Worm (Caenorhabditis elegans) whole organism, L4/young adult: Measurements from ENCODE around the gene agmo-1.

ENCODE experiments used
- dao-5 ChIP-seq: sonication (generic microtip); optimal IDR thresholded peaks from 2 replicates; lab custom pipeline; 2016; ENCODE audit warnings: missing genotype, missing genetic modification characterization, moderate library complexity, missing compliant biosample characterization
- him-1 ChIP-seq: sonication (generic microtip); optimal IDR thresholded peaks from 2 replicates; lab custom pipeline; 2016; ENCODE audit warnings: missing genotype, missing genetic modification reagents, missing genetic modification characterization, missing compliant biosample characterization

DNA sequence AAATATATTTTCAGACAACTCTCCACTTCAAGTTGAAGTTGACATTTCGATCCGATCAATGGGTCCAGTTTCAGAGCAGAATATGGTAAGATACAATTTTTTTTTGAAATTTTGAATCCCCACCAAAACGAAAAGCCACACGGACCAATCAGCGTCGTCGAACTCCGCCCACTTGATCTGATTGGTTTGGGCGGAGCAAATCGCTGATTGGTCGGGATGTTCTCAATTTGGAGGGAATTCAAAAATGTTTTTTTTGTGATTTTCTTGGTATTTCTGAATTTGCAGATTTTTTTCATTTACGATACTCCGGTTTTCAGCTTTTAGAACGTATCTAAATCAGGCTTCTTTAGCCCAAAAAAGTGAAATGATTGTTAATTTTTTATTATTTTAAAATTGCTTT is 12.9 kb downstream of the agmo-1 start:
- TF ChIP-seq him-1 (tag; lab: Kevin White, UChicago) (no peak), dao-5 (tag; lab: Kevin White, UChicago) (no peak)
